Fruit fly (Drosophila melanogaster) ovary, adult (tissue): Measurements from ENCODE around the gene slow.

Experiments
- CG17801 ChIP-seq: fragments of 200-800 bp; optimal IDR thresholded peaks from 2 replicates; lab custom pipeline; 2019; ENCODE audit warnings: missing biosample characterization, mild to moderate bottlenecking, missing genetic modification characterization, moderate library complexity; ENCODE audit not compliant: partially characterized antibody

Gene slow

DNA sequence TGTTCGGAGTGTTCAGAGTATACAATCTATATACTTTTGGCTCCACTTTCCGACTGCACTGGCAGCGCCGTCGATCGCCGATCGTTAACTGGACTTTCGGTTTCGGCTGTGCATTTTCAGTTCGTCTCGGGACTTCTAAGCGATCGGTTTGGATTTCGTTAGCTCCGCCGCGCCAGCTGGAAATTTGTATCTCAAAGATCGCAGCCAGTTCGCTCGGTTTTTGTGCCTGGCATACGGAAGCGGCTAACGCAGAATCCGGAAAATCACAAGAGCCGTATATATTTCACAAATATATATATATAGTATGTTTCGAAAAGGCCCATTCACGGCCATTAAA lies at the start of gene slow:
Gene slow (plus strand): TSS at position 117 of the 337 bp plus-strand sequence.
- peak; percentile 12 for TF ChIP-seq CG17801 (GFP tag; lab: Kevin White, UChicago)

DNA sequence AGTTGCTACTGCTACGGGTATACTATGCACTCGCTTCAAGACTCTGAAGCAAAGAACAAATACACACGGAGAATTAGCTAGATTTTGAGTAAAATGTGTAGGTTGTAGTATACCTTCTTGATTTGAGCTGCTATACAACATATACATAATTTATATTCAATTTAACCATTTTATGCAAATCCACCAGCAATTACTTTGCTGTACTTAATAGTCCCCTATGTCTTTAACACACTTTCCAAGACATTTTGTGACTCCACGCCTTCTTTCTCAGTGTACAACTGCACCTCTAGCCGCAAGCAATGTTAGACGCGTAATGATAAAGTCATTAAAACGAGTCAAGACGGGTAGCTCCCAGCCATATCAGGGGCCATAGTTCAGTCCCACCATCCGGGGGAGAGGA lies 47.7 kb upstream of the slow start:
- no peak for TF ChIP-seq CG17801 (GFP tag; lab: Kevin White, UChicago)

DNA sequence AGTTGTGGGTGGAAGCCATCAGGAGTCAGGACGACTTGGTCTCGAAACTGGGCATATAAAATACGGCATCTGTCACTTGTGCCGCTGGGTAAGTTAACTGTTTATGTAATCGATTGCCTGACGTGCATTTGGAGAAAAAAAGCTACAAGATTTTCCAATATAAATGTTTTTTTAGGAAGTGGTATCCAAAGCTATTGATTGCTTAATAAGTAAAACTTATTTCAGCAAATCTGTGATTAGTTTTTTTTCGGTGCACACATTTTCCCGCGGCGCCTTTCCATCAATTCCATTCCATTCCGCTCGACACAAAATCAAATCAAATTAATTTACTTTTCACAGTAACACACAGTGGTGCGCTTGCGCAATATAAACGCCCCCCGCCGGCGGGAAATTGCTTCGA lies 44.7 kb upstream of the slow start:
- TF ChIP-seq CG17801 (GFP tag; lab: Kevin White, UChicago), result no peak

DNA sequence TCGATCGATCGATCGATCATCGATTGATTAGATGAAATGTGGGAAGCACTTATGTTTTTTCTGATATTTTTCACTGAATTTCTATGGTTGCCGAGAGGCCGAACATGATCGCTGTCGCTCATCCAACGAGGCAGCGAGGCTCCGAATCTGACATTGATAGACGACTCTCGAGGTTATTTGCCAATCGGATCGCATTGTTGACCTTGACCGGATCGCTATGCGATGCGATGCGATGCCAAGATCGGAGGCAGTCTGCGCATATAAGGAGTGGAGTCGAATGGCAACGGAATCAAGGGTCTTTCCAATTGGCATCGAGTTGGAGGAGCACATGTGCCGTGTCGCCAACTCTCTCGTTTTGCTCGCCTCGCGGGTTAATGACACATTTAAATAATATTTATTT lies 44.0 kb upstream of the slow start:
- no peak for TF ChIP-seq CG17801 (GFP tag; lab: Kevin White, UChicago)

DNA sequence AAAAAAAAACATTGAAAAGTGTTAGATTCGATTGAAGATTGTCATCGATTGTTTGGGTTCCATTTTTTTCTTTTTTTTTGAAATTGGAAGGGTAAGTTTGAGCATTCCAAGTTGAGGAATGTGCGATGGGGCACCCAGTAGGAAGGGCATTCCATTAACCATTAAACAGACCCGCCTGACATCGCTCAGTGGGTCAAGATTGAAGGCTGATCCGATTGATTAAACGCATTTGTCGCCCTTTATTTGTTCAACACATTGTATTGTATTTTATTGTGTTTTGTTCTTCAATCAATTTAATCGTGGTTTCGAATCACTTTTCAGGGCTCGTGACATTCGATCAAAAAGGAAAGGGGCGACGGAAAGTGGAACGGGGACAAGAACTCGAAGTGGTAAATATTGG lies 43.2 kb upstream of the slow start:
- TF ChIP-seq CG17801 (GFP tag; lab: Kevin White, UChicago), result no peak

DNA sequence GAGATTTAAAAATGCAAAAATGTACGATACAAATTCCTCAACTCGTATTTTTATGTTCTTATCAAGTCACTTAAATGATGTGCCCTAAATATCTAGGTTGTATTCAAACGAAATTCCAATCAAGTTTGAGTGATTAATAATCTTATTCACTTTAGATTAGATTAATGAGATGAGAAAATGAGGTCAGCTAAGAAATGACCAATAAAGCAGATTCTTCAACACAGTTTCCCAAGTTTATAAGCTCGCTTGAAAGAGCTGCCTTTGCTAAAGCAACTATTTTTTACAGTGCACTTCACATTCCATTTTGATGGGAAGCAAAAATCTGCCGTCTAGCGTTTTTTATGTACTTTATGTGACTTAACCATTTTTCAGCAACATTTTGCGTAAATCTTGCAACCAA lies 37.9 kb upstream of the slow start:
- no peak for TF ChIP-seq CG17801 (GFP tag; lab: Kevin White, UChicago)

DNA sequence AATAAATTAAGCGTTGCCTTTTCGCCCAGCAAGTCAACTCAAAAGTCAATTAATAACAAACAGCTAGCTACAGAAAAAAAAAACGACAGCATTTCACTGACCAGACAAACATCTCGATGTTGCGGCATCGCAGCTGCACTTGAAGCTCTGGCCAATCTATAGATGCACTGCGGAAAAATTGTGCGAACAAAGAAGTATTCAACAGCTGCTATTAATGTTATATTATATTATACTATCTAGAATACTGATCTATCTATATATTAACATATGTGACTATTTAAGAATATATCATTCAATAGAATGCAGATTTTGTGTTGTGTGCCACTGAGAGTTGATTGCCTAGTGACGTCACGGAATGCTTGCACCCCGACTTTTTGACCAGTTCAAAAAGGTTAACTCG lies 36.2 kb upstream of the slow start:
- TF ChIP-seq CG17801 (GFP tag; lab: Kevin White, UChicago), result no peak

DNA sequence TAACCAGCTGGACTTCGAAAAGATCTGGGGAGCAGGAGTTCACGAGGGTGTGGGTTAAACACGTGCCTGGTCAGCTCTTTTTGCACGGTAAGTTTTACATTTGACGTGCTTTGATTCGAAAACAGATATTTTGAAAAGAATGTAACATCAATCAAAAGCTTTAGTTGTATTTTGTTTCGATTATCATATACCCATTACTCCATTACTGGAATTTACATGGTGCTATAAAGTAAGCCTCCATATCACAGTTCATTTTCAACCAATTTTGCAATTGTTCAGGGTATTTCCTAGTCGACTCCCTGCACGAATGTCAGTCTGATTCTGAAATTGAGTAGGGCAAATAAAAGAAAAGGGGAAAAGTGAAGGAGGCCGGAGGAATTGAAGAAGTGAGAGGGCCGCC lies 35.4 kb upstream of the slow start:
- TF ChIP-seq CG17801 (GFP tag; lab: Kevin White, UChicago), result no peak

DNA sequence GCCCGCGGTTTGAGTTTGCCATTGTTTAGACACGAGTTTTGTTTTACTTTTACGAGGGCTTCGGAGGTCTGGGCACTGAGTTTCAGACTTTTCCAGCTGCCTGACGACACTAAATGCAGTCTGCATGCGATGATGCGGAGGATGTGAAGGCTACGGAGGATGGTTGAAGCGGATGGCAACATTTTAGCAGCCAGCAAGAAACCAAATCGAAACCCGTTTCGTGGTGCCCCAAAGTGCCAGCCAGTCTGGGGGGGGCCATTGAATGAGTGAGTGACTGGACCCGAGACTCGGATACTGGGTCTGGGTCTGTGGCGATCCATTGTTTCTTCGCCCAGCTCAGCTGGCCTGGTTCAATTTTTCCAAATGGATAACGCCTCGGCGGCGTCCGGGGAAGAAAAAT lies 34.9 kb upstream of the slow start:
- TF ChIP-seq CG17801 (GFP tag; lab: Kevin White, UChicago), result no peak

DNA sequence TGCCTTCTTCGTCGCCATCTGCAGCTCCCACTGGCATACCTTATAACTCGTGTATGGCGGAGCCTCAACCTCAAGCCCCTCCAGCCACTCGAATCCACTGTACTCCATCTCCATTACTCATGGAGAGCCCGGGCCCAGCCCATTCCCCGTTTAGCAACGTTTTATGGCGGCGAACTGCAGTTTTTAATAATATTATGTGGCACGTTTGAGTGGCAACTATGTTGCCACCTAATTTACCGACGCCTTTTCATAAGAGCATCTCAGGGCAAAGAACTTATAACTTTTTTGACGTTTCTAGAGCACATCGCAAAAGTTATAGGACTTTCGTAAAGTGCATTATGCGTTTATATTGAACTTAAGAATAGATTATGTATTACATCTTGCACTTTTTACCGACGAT lies 32.2 kb upstream of the slow start:
- TF ChIP-seq CG17801 (GFP tag; lab: Kevin White, UChicago), result no peak

DNA sequence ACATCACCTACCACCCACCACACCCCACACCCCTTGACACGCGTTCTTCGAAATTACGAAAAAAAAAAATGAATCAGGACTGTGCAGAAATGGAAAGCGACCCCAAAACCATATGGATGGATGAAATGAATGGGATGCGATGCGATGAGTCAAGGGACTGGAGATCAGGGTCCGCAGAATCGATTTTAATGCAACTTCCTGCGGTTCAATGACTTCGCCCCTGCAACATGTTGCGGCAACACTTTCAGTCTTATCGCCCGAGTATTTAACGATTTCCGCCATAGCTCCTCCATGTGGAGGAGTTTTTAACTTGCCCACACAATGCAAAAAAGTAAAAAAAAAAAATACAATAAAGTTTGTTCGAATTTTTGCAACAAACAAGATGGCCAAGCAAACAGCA lies 31.6 kb upstream of the slow start:
- TF ChIP-seq CG17801 (GFP tag; lab: Kevin White, UChicago), result no peak

DNA sequence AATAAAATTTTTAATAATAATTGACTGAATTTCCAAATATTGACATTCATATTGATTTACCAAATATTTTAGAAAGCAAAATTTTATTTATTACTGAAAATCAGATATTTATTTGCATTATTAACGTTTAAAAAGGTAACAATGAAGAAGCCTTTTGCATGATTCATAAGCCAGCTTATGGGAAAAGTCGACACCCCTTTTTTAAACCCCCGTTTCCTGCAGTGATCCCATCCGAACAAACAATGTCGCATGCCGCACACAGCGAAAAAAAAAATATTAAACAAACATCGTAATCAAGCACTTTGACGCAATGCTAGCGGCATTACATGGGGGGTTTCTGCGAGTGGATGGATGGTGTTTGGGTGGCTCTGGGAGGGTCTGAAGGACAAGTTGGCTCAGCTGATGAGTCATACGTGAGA lies 30.6 kb upstream of the slow start:
- no peak for TF ChIP-seq CG17801 (GFP tag; lab: Kevin White, UChicago)

DNA sequence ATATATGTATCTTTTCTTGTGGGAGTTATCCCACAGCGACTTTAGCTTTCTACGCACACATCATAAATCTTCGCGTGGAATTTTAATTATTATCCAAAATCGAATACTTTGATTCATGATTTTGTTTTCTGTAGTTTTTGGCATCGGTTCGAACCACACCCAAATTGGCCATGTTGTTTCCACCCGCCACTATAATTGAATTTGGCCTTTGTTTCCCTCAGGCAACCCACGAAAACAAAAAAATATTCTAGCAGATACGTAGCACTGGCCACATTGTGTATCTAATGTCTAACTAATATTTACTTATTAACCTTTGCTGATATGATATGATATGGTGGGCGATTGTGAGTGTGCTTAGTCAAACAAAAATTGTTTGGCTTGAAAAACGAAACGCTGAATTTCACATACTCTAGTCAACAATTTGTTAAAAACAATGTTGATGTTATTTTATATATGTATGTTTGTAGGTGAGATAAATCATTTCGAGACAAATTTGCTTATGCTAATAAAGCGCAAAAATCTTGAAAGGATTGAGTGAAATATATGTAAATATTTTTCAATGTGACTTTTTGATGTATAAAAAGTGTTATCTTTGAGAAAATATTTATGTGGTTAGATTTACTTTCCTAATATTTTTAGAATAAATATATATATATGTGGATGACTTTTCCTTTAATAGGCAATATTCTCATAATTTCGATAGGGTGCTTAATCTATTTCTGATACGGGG lies 29.2 kb upstream of the slow start:
- TF ChIP-seq CG17801 (GFP tag; lab: Kevin White, UChicago), result no peak

DNA sequence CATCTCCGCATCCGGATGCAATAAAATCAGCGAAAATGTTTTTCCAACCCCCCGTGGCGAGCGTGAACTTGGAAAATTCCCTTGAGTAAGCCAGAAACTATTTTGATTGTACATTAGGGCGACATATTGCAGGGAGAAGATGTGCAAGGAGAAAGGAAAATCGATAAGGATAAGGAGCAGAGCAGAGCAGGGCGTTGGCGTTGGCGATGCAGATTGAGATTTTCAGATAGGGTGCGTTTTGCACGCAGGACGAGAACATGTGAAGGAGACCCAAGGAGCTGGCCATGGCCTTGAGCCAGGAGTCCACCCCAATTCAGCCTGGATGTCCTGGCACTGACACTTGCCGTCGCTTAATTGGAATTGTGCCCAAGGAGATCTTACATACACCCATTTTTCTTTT lies 27.3 kb upstream of the slow start:
- no peak for TF ChIP-seq CG17801 (GFP tag; lab: Kevin White, UChicago)

DNA sequence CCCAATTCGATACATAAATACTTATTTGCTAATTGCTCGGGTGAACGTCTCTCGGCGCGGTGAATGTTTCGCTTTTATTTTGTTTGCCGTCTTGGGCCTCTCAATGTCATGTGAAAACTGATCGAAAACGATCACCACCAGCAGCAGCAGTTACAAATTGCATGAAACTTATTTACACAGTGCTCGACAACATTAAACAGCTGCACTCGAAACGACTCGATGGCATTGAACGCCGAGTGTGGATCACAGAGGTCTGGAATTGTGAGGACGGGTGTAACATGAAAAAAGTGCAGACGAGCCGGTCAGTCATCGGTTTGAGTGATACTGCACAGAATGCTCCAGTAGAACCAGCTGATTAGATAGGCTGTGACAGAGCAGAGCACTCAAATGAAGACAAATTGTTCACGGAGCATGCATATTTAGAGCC lies 26.5 kb upstream of the slow start:
- TF ChIP-seq CG17801 (GFP tag; lab: Kevin White, UChicago), result no peak

DNA sequence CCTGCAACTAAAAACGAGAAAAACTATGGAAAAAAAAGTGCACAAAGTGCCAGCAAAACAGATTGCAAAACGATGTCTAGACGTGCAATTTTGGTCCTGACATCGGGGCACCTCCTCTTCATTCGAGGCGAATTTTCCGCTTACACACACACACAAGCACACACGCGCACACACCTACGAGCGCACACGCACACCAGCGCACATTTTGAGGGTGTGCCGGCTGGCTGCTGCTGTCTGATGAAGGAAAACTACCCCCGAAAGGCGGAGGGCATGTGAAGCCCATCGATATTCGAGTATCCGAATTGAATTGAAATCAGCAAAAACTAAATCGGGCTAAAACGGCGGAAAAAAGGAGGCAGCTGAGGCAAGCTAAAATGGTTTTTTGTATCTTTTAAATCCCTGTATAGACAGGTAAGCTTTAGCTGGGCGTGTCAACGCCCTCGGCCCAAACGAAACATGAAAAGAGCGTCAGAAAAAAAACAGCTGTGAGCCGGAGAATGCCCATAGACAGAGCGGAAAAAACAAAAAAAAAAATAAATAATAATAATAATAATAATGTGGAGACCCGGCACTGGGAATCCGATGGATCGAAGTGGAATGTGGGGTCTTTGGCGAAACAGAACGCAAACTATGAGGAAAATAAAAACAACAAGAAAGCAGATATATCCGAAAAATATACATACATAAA lies 24.4 kb upstream of the slow start:
- TF ChIP-seq CG17801 (GFP tag; lab: Kevin White, UChicago), result no peak
